Worm (Caenorhabditis elegans) whole organism, L4 larva: Measurements from ENCODE around the gene peli-1.

Experiments
- attf-4 ChIP-seq: sonication (generic microtip); optimal IDR thresholded peaks from 3 replicates; lab custom pipeline; 2017; ENCODE audit warnings: missing biosample characterization, missing genetic modification characterization
- fos-1 ChIP-seq: fragments of 150-350 bp; optimal IDR thresholded peaks from 2 replicates; lab custom pipeline; 2014; ENCODE audit warnings: missing biosample characterization, missing genetic modification characterization
- madf-5 ChIP-seq, 2 experiments: fragments of 200-800 bp; sonication (Bioruptor generic); IDR thresholded peaks; 2 replicates each; pipeline ENCODE4 v1.3.6; 2022; ENCODE audit warnings: missing compliant biosample characterization in 2 of 2, missing genetic modification characterization in 2 of 2
- nhr-10 ChIP-seq: fragments of 150-350 bp; optimal IDR thresholded peaks from 2 replicates; lab custom pipeline; 2014; ENCODE audit warnings: missing biosample characterization, missing genetic modification characterization
- nhr-6 ChIP-seq: fragments of 150-350 bp; optimal IDR thresholded peaks from 2 replicates; lab custom pipeline; 2014; ENCODE audit warnings: missing biosample characterization, missing genetic modification characterization
- nhr-76 ChIP-seq: fragments of 150-350 bp; optimal IDR thresholded peaks from 2 replicates; lab custom pipeline; 2014; ENCODE audit warnings: missing biosample characterization, missing genetic modification characterization
- nhr-77 ChIP-seq: fragments of 150-350 bp; optimal IDR thresholded peaks from 2 replicates; lab custom pipeline; 2014; ENCODE audit warnings: missing biosample characterization, missing genetic modification characterization
- zip-11 ChIP-seq: fragments of 200-800 bp; sonication (Bioruptor generic); IDR thresholded peaks from 2 replicates; pipeline ENCODE4 v1.3.6; 2022; ENCODE audit warnings: missing genetic modification characterization, missing compliant biosample characterization

DNA sequence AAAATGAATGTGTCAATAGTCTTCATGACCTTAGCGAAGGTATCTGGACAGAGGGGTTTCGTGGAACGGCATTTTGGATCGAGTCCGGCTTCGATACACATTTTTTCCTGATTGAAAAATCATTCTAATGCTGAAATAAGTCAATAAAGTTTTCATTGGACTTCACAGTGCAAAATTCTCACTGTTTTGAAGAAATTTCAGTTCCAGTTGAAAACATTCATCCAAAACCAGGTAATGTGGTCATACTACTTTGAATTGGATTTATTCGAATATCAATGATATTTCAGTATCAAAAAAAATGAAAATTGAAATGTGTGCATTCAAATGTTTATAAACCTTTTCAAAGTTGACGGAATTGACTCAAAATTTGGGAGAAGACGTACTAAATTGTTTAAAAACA is 47.8 kb downstream of the peli-1 start, which contains the start of gene pgph-1:
- TF ChIP-seq nhr-10 (tag; lab: Kevin White, UChicago): no peak
- no peak for TF ChIP-seq nhr-76 (tag; lab: Kevin White, UChicago)
- TF ChIP-seq zip-11 (GFP tag; lab: Robert Waterston, UW): no peak
- no peak for TF ChIP-seq nhr-6 (tag; lab: Kevin White, UChicago)
- TF ChIP-seq madf-5 (GFP tag; IDR thresholded peaks at IDR 0.05; lab: Robert Waterston, UW): no peak
- no peak for TF ChIP-seq fos-1 (tag; lab: Kevin White, UChicago)
- TF ChIP-seq nhr-77 (tag; lab: Kevin White, UChicago): no peak
- TF ChIP-seq attf-4 (tag; lab: Kevin White, UChicago): no peak
